Fruit fly (Drosophila melanogaster): Measurements from ENCODE around the gene Fum3.

The Fum3 gene

DNA sequence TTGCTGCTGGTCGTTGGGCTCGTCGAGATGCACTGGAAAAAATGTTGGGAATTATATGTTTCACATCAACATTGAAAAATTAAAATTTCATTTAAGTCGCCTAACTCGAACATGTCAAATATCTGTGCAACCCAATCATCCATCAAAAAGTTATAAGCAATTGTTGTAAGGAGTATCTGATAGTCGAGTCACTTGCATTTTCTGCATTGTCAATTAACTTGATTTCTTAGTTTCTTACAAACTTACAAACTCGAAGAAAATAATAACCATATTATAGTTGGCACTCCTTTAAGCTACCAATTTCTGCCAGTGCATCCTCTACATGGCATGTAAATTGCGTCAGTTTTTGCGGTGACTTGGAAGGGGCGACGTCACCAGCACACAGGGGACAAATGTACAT, 17.5 kb upstream of the Fum3 start:
- TF ChIP-seq Sox102F (GFP tag; optimal IDR thresholded peaks at IDR 0.05) (peak; percentile 66), CG9139 (GFP tag; optimal IDR thresholded peaks at IDR 0.05) (no peak), Hr38 (GFP tag; optimal IDR thresholded peaks at IDR 0.05) (no peak), CG10631 (GFP tag; optimal IDR thresholded peaks at IDR 0.05) (peak; percentile 74), CG7368 (GFP tag; optimal IDR thresholded peaks at IDR 0.05) (peak; percentile 40), CG6854 (GFP tag; optimal IDR thresholded peaks at IDR 0.05) (peak; percentile 5), CG3919 (GFP tag; optimal IDR thresholded peaks at IDR 0.05) (peak; percentile 68), fd59A (GFP tag; optimal IDR thresholded peaks at IDR 0.05) (peak; percentile 67), dsx (GFP tag; optimal IDR thresholded peaks at IDR 0.05; ENCODE audit: poor library complexity, severe bottlenecking) (peak; percentile 61), Eip78C (GFP tag) (peak; percentile 92), CG3032 (tag; optimal IDR thresholded peaks at IDR 0.05) (peak; percentile 69), Sox14 (GFP tag; optimal IDR thresholded peaks at IDR 0.05) (peak; percentile 73), Hr4 (GFP tag; optimal IDR thresholded peaks at IDR 0.05) (peak; percentile 65), OdsH (GFP tag; optimal IDR thresholded peaks at IDR 0.05) (peak; percentile 68), salr (GFP tag; optimal IDR thresholded peaks at IDR 0.05) (peak; percentile 33 to 75), CG11294 (GFP tag; IDR thresholded peaks at IDR 0.05) (no peak), CG32006 (GFP tag; optimal IDR thresholded peaks at IDR 0.05) (peak; percentile 76), ss (GFP tag; optimal IDR thresholded peaks at IDR 0.05) (peak; percentile 49 to 72), CG8119 (GFP tag; IDR thresholded peaks at IDR 0.05) (peak; percentile 70), net (GFP tag; optimal IDR thresholded peaks at IDR 0.05) (peak; percentile 61), Hr39 (GFP tag; optimal IDR thresholded peaks at IDR 0.05) (peak; percentile 71), CG6163 (GFP tag; IDR thresholded peaks at IDR 0.05) (peak; percentile 56; the same call in 2 of the 3 replicates), CG34406 (GFP tag; optimal IDR thresholded peaks at IDR 0.05) (peak; percentile 55), CG15336 (GFP tag; IDR thresholded peaks at IDR 0.05) (peak; percentile 47; the same call in 1 of the 2 replicates), Gug (GFP tag; IDR thresholded peaks at IDR 0.05) (peak; percentile 28; the same call in 1 of the 2 replicates), Smox (GFP tag; optimal IDR thresholded peaks at IDR 0.05) (peak; percentile 63), Eip75B (GFP tag; optimal IDR thresholded peaks at IDR 0.05) (peak; percentile 76), CG4318 (GFP tag; optimal IDR thresholded peaks at IDR 0.05) (peak; percentile 65), Sox15 (GFP tag; optimal IDR thresholded peaks at IDR 0.05) (peak; percentile 54), Blimp-1 (GFP tag; optimal IDR thresholded peaks at IDR 0.05) (peak; percentile 14), esn (GFP tag; optimal IDR thresholded peaks at IDR 0.05) (peak; percentile 75), CG8319 (GFP tag; optimal IDR thresholded peaks at IDR 0.05) (no peak), acj6 (GFP tag; optimal IDR thresholded peaks at IDR 0.05) (peak; percentile 75), svp (GFP tag) (peak; percentile 83), dac (GFP tag; optimal IDR thresholded peaks at IDR 0.05) (peak; percentile 21), spab (GFP tag; optimal IDR thresholded peaks at IDR 0.05) (peak; percentile 54), CG6792 (GFP tag; optimal IDR thresholded peaks at IDR 0.05) (peak; percentile 63), topi (GFP tag; optimal IDR thresholded peaks at IDR 0.05) (peak; percentile 75), CG16779 (tag; optimal IDR thresholded peaks at IDR 0.05) (peak; percentile 44), pdm3 (GFP tag; optimal IDR thresholded peaks at IDR 0.05) (peak; percentile 71), CG6276 (GFP tag; optimal IDR thresholded peaks at IDR 0.05) (peak; percentile 57), CG11762 (GFP tag; optimal IDR thresholded peaks at IDR 0.05; ENCODE audit: insufficient read depth) (peak; percentile 51), Met (GFP tag; optimal IDR thresholded peaks at IDR 0.05) (peak; percentile 67), fd85E (GFP tag; optimal IDR thresholded peaks at IDR 0.05) (no peak), CG6808 (GFP tag; optimal IDR thresholded peaks at IDR 0.05) (peak; percentile 58), lz (GFP tag; optimal IDR thresholded peaks at IDR 0.05) (peak; percentile 69), fkh (GFP tag; optimal IDR thresholded peaks at IDR 0.05) (no peak), CG10669 (GFP tag; optimal IDR thresholded peaks at IDR 0.05) (peak; percentile 76), Eip93F (GFP tag; optimal IDR thresholded peaks at IDR 0.05) (no peak), Ets21C (GFP tag; optimal IDR thresholded peaks at IDR 0.05) (peak; percentile 51), eg (GFP tag; IDR thresholded peaks at IDR 0.05) (0 out of 3 replicates have a peak, but pooled peaks have one; percentile 35), CG11902 (GFP tag; optimal IDR thresholded peaks at IDR 0.05) (peak; percentile 16)
